Fruit fly (Drosophila melanogaster): Measurements from ENCODE around the gene CG42570.

The CG42570 gene

dm6 chr3L:15740708-15741280 lies 23.2 kb downstream of the CG42570 start (continued):
- TF ChIP-seq CG17359 (tag; optimal IDR thresholded peaks at IDR 0.05) (no peak), CG2129 (GFP tag; IDR thresholded peaks at IDR 0.05; ENCODE audit: partially characterized antibody) (no peak), CG16863 (GFP tag; optimal IDR thresholded peaks at IDR 0.05) (no peak), CG9797 (GFP tag; optimal IDR thresholded peaks at IDR 0.05) (no peak), vvl (GFP tag; IDR thresholded peaks at IDR 0.05) (peak; percentile 89), CG3281 (GFP tag; optimal IDR thresholded peaks at IDR 0.05) (no peak), shn (GFP tag; optimal IDR thresholded peaks at IDR 0.05) (no peak), oc (tag; optimal IDR thresholded peaks at IDR 0.05) (peak; percentile 86), CG5180 (GFP tag; optimal IDR thresholded peaks at IDR 0.05) (no peak), knrl (GFP tag; IDR thresholded peaks at IDR 0.05; ENCODE audit: partially characterized antibody) (no peak), jigr1 (GFP tag; IDR thresholded peaks at IDR 0.05) (no peak), CG10654 (GFP tag; optimal IDR thresholded peaks at IDR 0.05) (no peak), Sox102F (GFP tag; optimal IDR thresholded peaks at IDR 0.05) (no peak), sd (tag; optimal IDR thresholded peaks at IDR 0.05) (peak; percentile 15), lola (GFP tag; optimal IDR thresholded peaks at IDR 0.05) (no peak), CG2199 (GFP tag; IDR thresholded peaks at IDR 0.05) (0 out of 3 replicates have a peak, but pooled peaks have one; percentile 27), CHES-1-like (GFP tag; optimal IDR thresholded peaks at IDR 0.05) (no peak), CG6654 (GFP tag; optimal IDR thresholded peaks at IDR 0.05) (no peak), aop (GFP tag; IDR thresholded peaks at IDR 0.05) (no peak), gcm2 (GFP tag; optimal IDR thresholded peaks at IDR 0.05) (no peak), tna (GFP tag; IDR thresholded peaks at IDR 0.05; ENCODE audit: partially characterized antibody) (no peak), mld (GFP tag; IDR thresholded peaks at IDR 0.05; ENCODE audit: partially characterized antibody) (no peak), Abd-B (GFP tag; optimal IDR thresholded peaks at IDR 0.05) (no peak), nmo (GFP tag; optimal IDR thresholded peaks at IDR 0.05) (no peak), cas (GFP tag; IDR thresholded peaks at IDR 0.05) (no peak), run (tag; optimal IDR thresholded peaks at IDR 0.05) (peak; percentile 37), Hand (GFP tag; optimal IDR thresholded peaks at IDR 0.05) (no peak), Vsx1 (GFP tag; optimal IDR thresholded peaks at IDR 0.05) (peak; percentile 59), kni (GFP tag; optimal IDR thresholded peaks at IDR 0.05) (peak; percentile 69), pros (GFP tag; optimal IDR thresholded peaks at IDR 0.05) (peak; percentile 13), Xbp1 (GFP tag; optimal IDR thresholded peaks at IDR 0.05) (no peak), CG33557 (GFP tag; optimal IDR thresholded peaks at IDR 0.05) (no peak), hth (optimal IDR thresholded peaks at IDR 0.05) (no peak), usp (GFP tag; optimal IDR thresholded peaks at IDR 0.05) (no peak), gro (GFP tag; optimal IDR thresholded peaks at IDR 0.05) (no peak), Rx (GFP tag; IDR thresholded peaks at IDR 0.05) (no peak), Awh (GFP tag; IDR thresholded peaks at IDR 0.05) (peak; percentile 81), sc (optimal IDR thresholded peaks at IDR 0.05) (no peak), sc (GFP tag; optimal IDR thresholded peaks at IDR 0.05) (no peak), CG7372 (GFP tag; IDR thresholded peaks at IDR 0.05) (no peak), Mrtf (GFP tag; IDR thresholded peaks at IDR 0.05) (no peak), pzg (GFP tag; optimal IDR thresholded peaks at IDR 0.05) (no peak), CG15696 (tag; optimal IDR thresholded peaks at IDR 0.05) (no peak), grn (GFP tag; optimal IDR thresholded peaks at IDR 0.05) (peak; percentile 96), Hmx (GFP tag; optimal IDR thresholded peaks at IDR 0.05) (no peak), CG17912 (GFP tag; optimal IDR thresholded peaks at IDR 0.05) (no peak), CG1647 (GFP tag; optimal IDR thresholded peaks at IDR 0.05) (no peak), CG18764 (GFP tag; optimal IDR thresholded peaks at IDR 0.05) (no peak), sr (GFP tag; IDR thresholded peaks at IDR 0.05) (peak; percentile 20; the same call in 1 of the 3 replicates), ap (GFP tag; IDR thresholded peaks at IDR 0.05) (no peak), CG15479 (GFP tag; optimal IDR thresholded peaks at IDR 0.05) (no peak)
